Fruit fly (Drosophila melanogaster): ENCODE data around the gene Idi.

- TF ChIP-seq psq (optimal IDR thresholded peaks at IDR 0.05) = no peak
- no peak for TF ChIP-seq h (optimal IDR thresholded peaks at IDR 0.05)
- TF ChIP-seq insv (optimal IDR thresholded peaks at IDR 0.05) = no peak
- TF ChIP-seq ttk (optimal IDR thresholded peaks at IDR 0.05) = no peak
- TF ChIP-seq Myc (optimal IDR thresholded peaks at IDR 0.05) = no peak
- no peak for TF ChIP-seq Sin3A (optimal IDR thresholded peaks at IDR 0.05)
Observed at dm6 chr3R:21260795-21261194, 9.1 kb upstream of the Idi start.
